Worm (Caenorhabditis elegans) whole organism, L2 larva: ENCODE data around the gene pifk-1.

ENCODE experiments used
- ama-1 ChIP-seq: fragments of 150-350 bp; optimal IDR thresholded peaks from 2 replicates; lab custom pipeline; 2018; ENCODE audit warnings: inconsistent platforms
- unc-62 ChIP-seq: fragments of 150-350 bp; optimal IDR thresholded peaks from 2 replicates; lab custom pipeline; 2014; ENCODE audit warnings: missing biosample characterization, missing genetic modification reagents, missing genetic modification characterization

ce11 chrX:970072-970471 is 45.8 kb upstream of the pifk-1 start, which contains the start of gene C44C1.6:
- no peak for TF ChIP-seq ama-1 (lab: Kevin White, UChicago)
- no peak for TF ChIP-seq unc-62 (GFP tag; lab: Kevin White, UChicago)
